Fruit fly (Drosophila melanogaster): Measurements from ENCODE around the gene ND-39.

ND-39 gene

dm6 chr3L:20471499-20472313 is 20.2 kb upstream of the ND-39 start (continued):
- TF ChIP-seq CG10669 (GFP tag; optimal IDR thresholded peaks at IDR 0.05), result peak; percentile 16
- TF ChIP-seq Met (GFP tag; optimal IDR thresholded peaks at IDR 0.05), result no peak
- no peak for TF ChIP-seq CG1621 (tag; optimal IDR thresholded peaks at IDR 0.05)
- no peak for TF ChIP-seq CG8632 (GFP tag; optimal IDR thresholded peaks at IDR 0.05)
- TF ChIP-seq CG6792 (GFP tag; optimal IDR thresholded peaks at IDR 0.05), result no peak
- no peak for TF ChIP-seq CG6276 (GFP tag; optimal IDR thresholded peaks at IDR 0.05)
- TF ChIP-seq Gug (GFP tag; IDR thresholded peaks at IDR 0.05), result no peak
- TF ChIP-seq CG15336 (GFP tag; IDR thresholded peaks at IDR 0.05), result peak; percentile 65
- TF ChIP-seq fd59A (GFP tag; optimal IDR thresholded peaks at IDR 0.05), result no peak
- TF ChIP-seq CG4318 (GFP tag; optimal IDR thresholded peaks at IDR 0.05), result no peak
- TF ChIP-seq Sox102F (GFP tag; optimal IDR thresholded peaks at IDR 0.05), result no peak
- TF ChIP-seq Blimp-1 (GFP tag; optimal IDR thresholded peaks at IDR 0.05), result no peak
- no peak for TF ChIP-seq lz (GFP tag; optimal IDR thresholded peaks at IDR 0.05)
- peak; percentile 35 for TF ChIP-seq CG3919 (GFP tag; optimal IDR thresholded peaks at IDR 0.05)
- no peak for TF ChIP-seq Hr39 (GFP tag; optimal IDR thresholded peaks at IDR 0.05)

dm6 chr3L:20472607-20473006 is 19.3 kb upstream of the ND-39 start:
- TF ChIP-seq CG3032 (tag; optimal IDR thresholded peaks at IDR 0.05) (no peak), CG6808 (GFP tag; optimal IDR thresholded peaks at IDR 0.05) (no peak), CG8632 (GFP tag; optimal IDR thresholded peaks at IDR 0.05) (no peak), fd59A (GFP tag; optimal IDR thresholded peaks at IDR 0.05) (no peak), Gug (GFP tag; IDR thresholded peaks at IDR 0.05) (no peak), acj6 (GFP tag; optimal IDR thresholded peaks at IDR 0.05) (no peak)

dm6 chr3L:20473021-20473799 is 18.7 kb upstream of the ND-39 start, which contains the start of the genes CG32428 and CG5969:
Gene CG32428, minus strand, starts transcription at chr3L:20473723.
Gene CG5969, plus strand, starts transcription at chr3L:20473783.
- TF ChIP-seq dac (GFP tag; optimal IDR thresholded peaks at IDR 0.05), result peak; percentile 16
- peak; percentile 33 for TF ChIP-seq fd85E (GFP tag; optimal IDR thresholded peaks at IDR 0.05)
- peak; percentile 71 for TF ChIP-seq CG10669 (GFP tag; optimal IDR thresholded peaks at IDR 0.05)
- peak; percentile 78 for TF ChIP-seq Eip78C (GFP tag)
- TF ChIP-seq achi (GFP tag; optimal IDR thresholded peaks at IDR 0.05), result peak; percentile 81
- TF ChIP-seq Sox102F (GFP tag; optimal IDR thresholded peaks at IDR 0.05), result peak; percentile 47
- TF ChIP-seq OdsH (GFP tag; optimal IDR thresholded peaks at IDR 0.05), result peak; percentile 71
- TF ChIP-seq Hr38 (GFP tag; optimal IDR thresholded peaks at IDR 0.05), result no peak
- TF ChIP-seq Eip93F (GFP tag; optimal IDR thresholded peaks at IDR 0.05), result peak; percentile 64
- TF ChIP-seq CG1621 (tag; optimal IDR thresholded peaks at IDR 0.05), result peak; percentile 11
- peak; percentile 42 for TF ChIP-seq CG16779 (tag; optimal IDR thresholded peaks at IDR 0.05)
- TF ChIP-seq CG7368 (GFP tag; optimal IDR thresholded peaks at IDR 0.05), result peak; percentile 61
- TF ChIP-seq CG8119 (GFP tag; IDR thresholded peaks at IDR 0.05), result no peak; the same call in 2 of the 3 replicates
- peak; percentile 56 for TF ChIP-seq CG6276 (GFP tag; optimal IDR thresholded peaks at IDR 0.05)
- TF ChIP-seq Eip75B (GFP tag; optimal IDR thresholded peaks at IDR 0.05), result peak; percentile 45
- TF ChIP-seq CG3919 (GFP tag; optimal IDR thresholded peaks at IDR 0.05), result peak; percentile 74
- peak; percentile 45 for TF ChIP-seq lz (GFP tag; optimal IDR thresholded peaks at IDR 0.05)
- TF ChIP-seq CG31627 (GFP tag; optimal IDR thresholded peaks at IDR 0.05), result peak; percentile 47
- TF ChIP-seq Blimp-1 (GFP tag; optimal IDR thresholded peaks at IDR 0.05), result peak; percentile 46
- TF ChIP-seq fkh (GFP tag; optimal IDR thresholded peaks at IDR 0.05), result peak; percentile 61
- TF ChIP-seq spab (GFP tag; optimal IDR thresholded peaks at IDR 0.05), result peak; percentile 28
- TF ChIP-seq Gug (GFP tag; IDR thresholded peaks at IDR 0.05), result peak; percentile 71
- peak; percentile 64 for TF ChIP-seq Sox14 (GFP tag; optimal IDR thresholded peaks at IDR 0.05)
- peak; percentile 62 for TF ChIP-seq esn (GFP tag; optimal IDR thresholded peaks at IDR 0.05)
- peak; percentile 48 for TF ChIP-seq CG6808 (GFP tag; optimal IDR thresholded peaks at IDR 0.05)
- peak; percentile 60 for TF ChIP-seq CG6792 (GFP tag; optimal IDR thresholded peaks at IDR 0.05)
- no peak for TF ChIP-seq CG6854 (GFP tag; optimal IDR thresholded peaks at IDR 0.05)
- TF ChIP-seq CG3032 (tag; optimal IDR thresholded peaks at IDR 0.05), result peak; percentile 84
- TF ChIP-seq Sox15 (GFP tag; optimal IDR thresholded peaks at IDR 0.05), result peak; percentile 55
- peak; percentile 88 for TF ChIP-seq CG6163 (GFP tag; IDR thresholded peaks at IDR 0.05)
- TF ChIP-seq CG8632 (GFP tag; optimal IDR thresholded peaks at IDR 0.05), result peak; percentile 75
- TF ChIP-seq salr (GFP tag; optimal IDR thresholded peaks at IDR 0.05), result peak; percentile 27 to 52
- peak; percentile 83 for TF ChIP-seq CG15336 (GFP tag; IDR thresholded peaks at IDR 0.05)
- peak; percentile 51 for TF ChIP-seq Hr39 (GFP tag; optimal IDR thresholded peaks at IDR 0.05)
- peak; percentile 58 for TF ChIP-seq CG11902 (GFP tag; optimal IDR thresholded peaks at IDR 0.05)
- TF ChIP-seq CG32006 (GFP tag; optimal IDR thresholded peaks at IDR 0.05), result peak; percentile 80
- peak; percentile 65 for TF ChIP-seq vri (GFP tag; optimal IDR thresholded peaks at IDR 0.05)
- TF ChIP-seq net (GFP tag; optimal IDR thresholded peaks at IDR 0.05), result peak; percentile 57
